In genomic region chr3L:4687133-4687532, dm6 we compare ENCODE assay signal across 1 fruit fly cellular context.
TF ChIP-seq lines count a peak whose summit lies in the region.

TSS of gene axo (minus strand) at chr3L:4687317.

TF ChIP-seq in whole organism, embryonic, 481 proteins besides CTCF, POLR2A, EP300 and RAD21 (continued from another document):
- TF ChIP-seq nau (GFP tag; optimal IDR thresholded peaks at IDR 0.05; lab: Kevin White, UChicago) = no peak
- no peak for TF ChIP-seq CG32767 (GFP tag; IDR thresholded peaks at IDR 0.05; lab: Robert Waterston, UW)
- peak; percentile 57 for TF ChIP-seq Med (GFP tag; lab: Kevin White, UChicago)
- TF ChIP-seq Fer2 (tag; optimal IDR thresholded peaks at IDR 0.05; lab: Kevin White, UChicago) = no peak
- TF ChIP-seq Jarid2 (GFP tag; optimal IDR thresholded peaks at IDR 0.05; lab: Kevin White, UChicago) = peak; percentile 20
- no peak for TF ChIP-seq fd96Cb (tag; optimal IDR thresholded peaks at IDR 0.05; lab: Kevin White, UChicago)
- TF ChIP-seq pzg (GFP tag; optimal IDR thresholded peaks at IDR 0.05; lab: Kevin White, UChicago) = no peak
- no peak for TF ChIP-seq p53 (GFP tag; optimal IDR thresholded peaks at IDR 0.05; lab: Kevin White, UChicago)
- no peak for TF ChIP-seq dysf (GFP tag; IDR thresholded peaks at IDR 0.05; lab: Robert Waterston, UW)
- no peak for TF ChIP-seq CG9797 (GFP tag; optimal IDR thresholded peaks at IDR 0.05; lab: Kevin White, UChicago)
- no peak for TF ChIP-seq sob (GFP tag; IDR thresholded peaks at IDR 0.05; lab: Robert Waterston, UW)
- no peak for TF ChIP-seq tio (GFP tag; optimal IDR thresholded peaks at IDR 0.05; lab: Kevin White, UChicago)
- TF ChIP-seq lmd (GFP tag; IDR thresholded peaks at IDR 0.05; lab: Robert Waterston, UW) = no peak
- no peak for TF ChIP-seq CG1602 (GFP tag; optimal IDR thresholded peaks at IDR 0.05; lab: Kevin White, UChicago)
- no peak for TF ChIP-seq Side (GFP tag; optimal IDR thresholded peaks at IDR 0.05; lab: Kevin White, UChicago)
- peak; percentile 17; the same call in 1 of the 2 replicates for TF ChIP-seq CG13287 (GFP tag; IDR thresholded peaks at IDR 0.05; lab: Robert Waterston, UW; ENCODE audit: partially characterized antibody)
- TF ChIP-seq z (GFP tag; IDR thresholded peaks at IDR 0.05; lab: Robert Waterston, UW) = no peak
- no peak for TF ChIP-seq jumu (GFP tag; optimal IDR thresholded peaks at IDR 0.05; lab: Kevin White, UChicago)
- TF ChIP-seq CG16815 (GFP tag; optimal IDR thresholded peaks at IDR 0.05; lab: Kevin White, UChicago) = no peak
- no peak for TF ChIP-seq Stat92E (GFP tag; optimal IDR thresholded peaks at IDR 0.05; lab: Kevin White, UChicago)
- no peak for TF ChIP-seq CG6854 (GFP tag; optimal IDR thresholded peaks at IDR 0.05; lab: Kevin White, UChicago)
- no peak for TF ChIP-seq NC2β (GFP tag; optimal IDR thresholded peaks at IDR 0.05; lab: Kevin White, UChicago)
- TF ChIP-seq D19B (GFP tag; optimal IDR thresholded peaks at IDR 0.05; lab: Kevin White, UChicago) = no peak
- no peak for TF ChIP-seq CG14050 (GFP tag; IDR thresholded peaks at IDR 0.05; lab: Robert Waterston, UW)
- TF ChIP-seq D (optimal IDR thresholded peaks at IDR 0.05; lab: Kevin White, UChicago) = no peak
- no peak for TF ChIP-seq D (GFP tag; optimal IDR thresholded peaks at IDR 0.05; lab: Kevin White, UChicago)
- TF ChIP-seq Blimp-1 (GFP tag; optimal IDR thresholded peaks at IDR 0.05; lab: Kevin White, UChicago) = no peak
- no peak for TF ChIP-seq mam (GFP tag; optimal IDR thresholded peaks at IDR 0.05; lab: Kevin White, UChicago)
- no peak for TF ChIP-seq Opbp (GFP tag; IDR thresholded peaks at IDR 0.05; lab: Robert Waterston, UW; ENCODE audit: partially characterized antibody)
- no peak for TF ChIP-seq CG10979 (tag; optimal IDR thresholded peaks at IDR 0.05; lab: Kevin White, UChicago)
- no peak for TF ChIP-seq sim (GFP tag; IDR thresholded peaks at IDR 0.05; lab: Robert Waterston, UW)
- TF ChIP-seq YL-1 (GFP tag; optimal IDR thresholded peaks at IDR 0.05; lab: Kevin White, UChicago) = no peak
- no peak for TF ChIP-seq wor (GFP tag; IDR thresholded peaks at IDR 0.05; lab: Robert Waterston, UW)
- TF ChIP-seq Fer3 (tag; optimal IDR thresholded peaks at IDR 0.05; lab: Kevin White, UChicago) = no peak
- no peak for TF ChIP-seq vnd (GFP tag; IDR thresholded peaks at IDR 0.05; lab: Robert Waterston, UW; ENCODE audit: partially characterized antibody)
- TF ChIP-seq chif (GFP tag; optimal IDR thresholded peaks at IDR 0.05; lab: Kevin White, UChicago) = no peak
- TF ChIP-seq h (optimal IDR thresholded peaks at IDR 0.05; lab: Kevin White, UChicago) = no peak
